Fruit fly (Drosophila melanogaster): ENCODE data around the gene CG3437.

- TF ChIP-seq CG1620 (GFP tag; optimal IDR thresholded peaks at IDR 0.05) = no peak
- TF ChIP-seq cnc (optimal IDR thresholded peaks at IDR 0.05) = no peak
- no peak for TF ChIP-seq CG33017 (tag; optimal IDR thresholded peaks at IDR 0.05)
- TF ChIP-seq kay (GFP tag; ENCODE audit: borderline replicate concordance) = no peak
- no peak for TF ChIP-seq ovo (GFP tag; optimal IDR thresholded peaks at IDR 0.05)
- TF ChIP-seq Hr96 (GFP tag; optimal IDR thresholded peaks at IDR 0.05) = no peak
- peak; percentile 34 for TF ChIP-seq tj (GFP tag; optimal IDR thresholded peaks at IDR 0.05)
- TF ChIP-seq CG5204 (GFP tag; optimal IDR thresholded peaks at IDR 0.05) = no peak
- TF ChIP-seq CG12768 (GFP tag; optimal IDR thresholded peaks at IDR 0.05) = no peak
These were observed 48.2 kb upstream of the CG3437 start for dm6 chr3L:9505713-9506062.

Data from whole organism, adult.